Fruit fly (Drosophila melanogaster) whole organism, embryonic: ENCODE measurements around the gene yellow-e3.

Source experiments
- Antp ChIP-seq: fragments of 200-800 bp; sonication (Bioruptor generic); optimal IDR thresholded peaks from 3 replicates; lab custom pipeline; 2016; ENCODE audit warnings: missing biosample characterization, missing genetic modification characterization
- CG10209 ChIP-seq: fragments of 200-800 bp; sonication (Bioruptor generic); optimal IDR thresholded peaks from 3 replicates; lab custom pipeline; 2017; ENCODE audit warnings: missing biosample characterization, mild to moderate bottlenecking, missing genetic modification characterization, missing genetic modification reagents
- CG10274 ChIP-seq: fragments of 200-800 bp; sonication (Bioruptor generic); optimal IDR thresholded peaks from 3 replicates; lab custom pipeline; 2017; ENCODE audit warnings: missing biosample characterization, mild to moderate bottlenecking, missing genetic modification characterization
- CG10366 ChIP-seq: fragments of 200-800 bp; sonication (Bioruptor generic); IDR thresholded peaks from 2 replicates; pipeline ENCODE4 v1.3.6; 2022; ENCODE audit warnings: missing biosample characterization, missing genetic modification characterization
- CG11085 ChIP-seq: fragments of 200-800 bp; sonication (Bioruptor generic); IDR thresholded peaks from 2 replicates; pipeline ENCODE4 v1.3.6; 2022; ENCODE audit warnings: missing biosample characterization, missing genetic modification characterization
- CG15269 ChIP-seq: fragments of 200-800 bp; sonication (Bioruptor generic); optimal IDR thresholded peaks from 2 replicates; lab custom pipeline; 2018; ENCODE audit warnings: missing biosample characterization, mild to moderate bottlenecking, missing genetic modification characterization, moderate library complexity
- CG15696 ChIP-seq: fragments of 200-800 bp; sonication (Bioruptor generic); optimal IDR thresholded peaks from 2 replicates; lab custom pipeline; 2019; ENCODE audit warnings: missing biosample characterization, mild to moderate bottlenecking, missing genetic modification characterization, moderate library complexity
- CG16813 ChIP-seq: fragments of 200-800 bp; sonication (Bioruptor generic); IDR thresholded peaks from 3 replicates; pipeline ENCODE4 v1.3.6; 2022; ENCODE audit warnings: missing biosample characterization, missing genetic modification characterization; ENCODE audit not compliant: partially characterized antibody
- CG32532 ChIP-seq: fragments of 200-800 bp; sonication (Bioruptor generic); IDR thresholded peaks from 2 replicates; pipeline ENCODE4 v1.3.6; 2022; ENCODE audit warnings: missing biosample characterization, missing genetic modification characterization
- CG34376 ChIP-seq: fragments of 200-800 bp; sonication (Bioruptor generic); optimal IDR thresholded peaks from 2 replicates; lab custom pipeline; 2018; ENCODE audit warnings: missing biosample characterization, mild to moderate bottlenecking, missing genetic modification characterization
- CG4404 ChIP-seq: fragments of 200-800 bp; sonication (Bioruptor generic); IDR thresholded peaks from 2 replicates; pipeline ENCODE4 v1.3.6; 2022; ENCODE audit warnings: missing biosample characterization, missing genetic modification characterization
- CG5245 ChIP-seq: fragments of 200-800 bp; sonication (Bioruptor generic); optimal IDR thresholded peaks from 3 replicates; lab custom pipeline; 2016; ENCODE audit warnings: missing biosample characterization, missing genetic modification characterization
- CG6765 ChIP-seq: fragments of 200-800 bp; sonication (Bioruptor generic); optimal IDR thresholded peaks from 3 replicates; lab custom pipeline; 2017; ENCODE audit warnings: missing biosample characterization, mild to moderate bottlenecking, missing genetic modification characterization
- CG8290 ChIP-seq, 3 experiments: fragments of 200-800 bp; sonication (Bioruptor generic); optimal IDR thresholded peaks; 2 replicates each; lab custom pipeline; 2016 to 2019; ENCODE audit warnings: missing biosample characterization in 3 of 3, missing genetic modification characterization in 3 of 3, mild to moderate bottlenecking in 2 of 3, moderate library complexity in 1 of 3
- CG9932 ChIP-seq: fragments of 200-800 bp; sonication (Bioruptor generic); IDR thresholded peaks from 2 replicates; pipeline ENCODE4 v1.3.6; 2022; ENCODE audit warnings: missing biosample characterization, missing genetic modification characterization
- Deaf1 ChIP-seq: fragments of 200-800 bp; optimal IDR thresholded peaks from 3 replicates; lab custom pipeline; 2019; ENCODE audit warnings: missing biosample characterization, mild to moderate bottlenecking, missing genetic modification characterization, moderate library complexity
- Doc3 ChIP-seq: fragments of 200-800 bp; sonication (Bioruptor generic); IDR thresholded peaks from 3 replicates; pipeline ENCODE4 v1.3.6; 2022; ENCODE audit warnings: missing biosample characterization, missing genetic modification characterization; ENCODE audit not compliant: partially characterized antibody
- Hmr ChIP-seq: fragments of 200-800 bp; sonication (Bioruptor generic); optimal IDR thresholded peaks from 3 replicates; lab custom pipeline; 2017; ENCODE audit warnings: mild to moderate bottlenecking, missing biosample characterization, missing genetic modification reagents, missing genetic modification characterization
- Hr3 ChIP-seq: fragments of 200-800 bp; sonication (Bioruptor generic); optimal IDR thresholded peaks from 3 replicates; lab custom pipeline; 2016; ENCODE audit warnings: missing biosample characterization, missing genetic modification characterization
- Hsf ChIP-seq: fragments of 200-800 bp; sonication (Bioruptor generic); optimal IDR thresholded peaks from 3 replicates; lab custom pipeline; 2016; ENCODE audit warnings: missing biosample characterization, missing genetic modification characterization
- NK7.1 ChIP-seq: fragments of 200-800 bp; sonication (Bioruptor generic); optimal IDR thresholded peaks from 3 replicates; lab custom pipeline; 2016; ENCODE audit warnings: missing biosample characterization, missing genetic modification characterization
- NfI ChIP-seq: fragments of 200-800 bp; sonication (Bioruptor generic); optimal IDR thresholded peaks from 3 replicates; lab custom pipeline; 2018; ENCODE audit warnings: missing biosample characterization, mild to moderate bottlenecking, missing genetic modification characterization, moderate library complexity
- Pdp1 ChIP-seq, 2 experiments: fragments of 200-800 bp; sonication (Bioruptor generic); optimal IDR thresholded peaks; 3 replicates each; lab custom pipeline; 2016; ENCODE audit warnings: missing biosample characterization in 2 of 2, missing genetic modification characterization in 2 of 2, mild to moderate bottlenecking in 1 of 2, moderate library complexity in 1 of 2
- Ptx1 ChIP-seq: fragments of 200-800 bp; sonication (Bioruptor generic); IDR thresholded peaks from 2 replicates; pipeline ENCODE4 v1.3.6; 2022; ENCODE audit warnings: missing biosample characterization, missing genetic modification characterization
- Sry-β ChIP-seq: fragments of 200-800 bp; sonication (Bioruptor generic); optimal IDR thresholded peaks from 2 replicates; lab custom pipeline; 2018; ENCODE audit warnings: missing biosample characterization, mild to moderate bottlenecking, missing genetic modification characterization, moderate library complexity
- ato ChIP-seq: fragments of 200-800 bp; sonication (Bioruptor generic); IDR thresholded peaks from 2 replicates; pipeline ENCODE4 v1.3.6; 2022; ENCODE audit warnings: missing biosample characterization, missing genetic modification characterization; ENCODE audit not compliant: partially characterized antibody
- bbx ChIP-seq: fragments of 200-800 bp; sonication (Bioruptor generic); IDR thresholded peaks from 2 replicates; pipeline ENCODE4 v1.3.6; 2022; ENCODE audit warnings: missing biosample characterization, missing genetic modification characterization; ENCODE audit not compliant: partially characterized antibody
- bowl ChIP-seq: fragments of 200-800 bp; sonication (Bioruptor generic); IDR thresholded peaks from 2 replicates; pipeline ENCODE4 v1.3.6; 2022; ENCODE audit warnings: missing biosample characterization, missing genetic modification characterization
- btn ChIP-seq: fragments of 200-800 bp; sonication (Bioruptor generic); optimal IDR thresholded peaks from 2 replicates; lab custom pipeline; 2016; ENCODE audit warnings: missing biosample characterization, missing genetic modification characterization
- cg ChIP-seq: fragments of 200-800 bp; sonication (Bioruptor generic); optimal IDR thresholded peaks from 3 replicates; lab custom pipeline; 2019; ENCODE audit warnings: missing biosample characterization, mild to moderate bottlenecking, missing genetic modification characterization, moderate library complexity
- da ChIP-seq: fragments of 200-800 bp; sonication (Bioruptor generic); optimal IDR thresholded peaks from 2 replicates; lab custom pipeline; 2016; ENCODE audit warnings: missing biosample characterization, missing genetic modification characterization
- disco-r ChIP-seq: fragments of 200-800 bp; sonication (Bioruptor generic); optimal IDR thresholded peaks from 2 replicates; lab custom pipeline; 2016; ENCODE audit warnings: missing biosample characterization, missing genetic modification characterization
- dmrt11E ChIP-seq: fragments of 200-800 bp; sonication (Bioruptor generic); optimal IDR thresholded peaks from 3 replicates; lab custom pipeline; 2018; ENCODE audit warnings: missing biosample characterization, mild to moderate bottlenecking, missing genetic modification characterization, moderate library complexity
- dmrt99B ChIP-seq: fragments of 200-800 bp; sonication (Bioruptor generic); optimal IDR thresholded peaks from 2 replicates; lab custom pipeline; 2018; ENCODE audit warnings: missing biosample characterization, mild to moderate bottlenecking, missing genetic modification characterization, moderate library complexity
- dysf ChIP-seq: fragments of 200-800 bp; sonication (Bioruptor generic); IDR thresholded peaks from 3 replicates; pipeline ENCODE4 v1.3.6; 2022; ENCODE audit warnings: missing biosample characterization, missing genetic modification characterization
- grn ChIP-seq: fragments of 200-800 bp; sonication (Bioruptor generic); optimal IDR thresholded peaks from 3 replicates; lab custom pipeline; 2017; ENCODE audit warnings: missing biosample characterization, missing genetic modification characterization
- lola ChIP-seq, 3 experiments: fragments of >200 bp in 2 of 3; fragments of 200-800 bp in 1 of 3; sonication (Bioruptor generic) in 1 of 3; optimal IDR thresholded peaks; 2 replicates each; lab custom pipeline; 2017 to 2019; ENCODE audit warnings: missing biosample characterization in 3 of 3, missing genetic modification characterization in 3 of 3, mild to moderate bottlenecking in 1 of 3, moderate library complexity in 1 of 3
- luna ChIP-seq: fragments of 200-800 bp; sonication (Bioruptor generic); optimal IDR thresholded peaks from 2 replicates; lab custom pipeline; 2016; ENCODE audit warnings: missing biosample characterization, missing genetic modification characterization
- mam ChIP-seq: fragments of 200-800 bp; sonication (Bioruptor generic); optimal IDR thresholded peaks from 3 replicates; lab custom pipeline; 2016; ENCODE audit warnings: missing biosample characterization, missing genetic modification characterization
- nau ChIP-seq: fragments of 200-800 bp; sonication (Bioruptor generic); optimal IDR thresholded peaks from 3 replicates; lab custom pipeline; 2017; ENCODE audit warnings: missing biosample characterization, mild to moderate bottlenecking, missing genetic modification characterization, missing genetic modification reagents
- nerfin-1 ChIP-seq: fragments of 200-800 bp; sonication (Bioruptor generic); optimal IDR thresholded peaks from 3 replicates; lab custom pipeline; 2019; ENCODE audit warnings: missing biosample characterization, mild to moderate bottlenecking, missing genetic modification characterization, moderate library complexity
- pros ChIP-seq: fragments of 200-800 bp; sonication (Bioruptor generic); optimal IDR thresholded peaks from 3 replicates; lab custom pipeline; 2019; ENCODE audit warnings: missing biosample characterization, mild to moderate bottlenecking, missing genetic modification characterization, moderate library complexity
- sc ChIP-seq, 3 experiments: fragments of >200 bp in 2 of 3; fragments of 200-800 bp in 1 of 3; sonication (Bioruptor generic) in 1 of 3; optimal IDR thresholded peaks; 2 replicates in 2 of 3; 3 replicates in 1 of 3; lab custom pipeline; 2017; ENCODE audit warnings: mild to moderate bottlenecking in 1 of 3, missing biosample characterization in 1 of 3, missing genetic modification characterization in 1 of 3, missing genetic modification reagents in 1 of 3
- sima ChIP-seq: fragments of 200-800 bp; sonication (Bioruptor generic); optimal IDR thresholded peaks from 2 replicates; lab custom pipeline; 2016; ENCODE audit warnings: missing biosample characterization, missing genetic modification characterization
- slbo ChIP-seq: fragments of 200-800 bp; sonication (Bioruptor generic); IDR thresholded peaks from 2 replicates; pipeline ENCODE4 v1.3.6; 2022; ENCODE audit warnings: missing biosample characterization, missing genetic modification characterization
- tio ChIP-seq: fragments of 200-800 bp; sonication (Bioruptor generic); optimal IDR thresholded peaks from 2 replicates; lab custom pipeline; 2017; ENCODE audit warnings: missing biosample characterization, missing genetic modification characterization, inconsistent platforms
- tx ChIP-seq: fragments of 200-800 bp; sonication (Bioruptor generic); optimal IDR thresholded peaks from 2 replicates; lab custom pipeline; 2016; ENCODE audit warnings: missing biosample characterization, missing genetic modification characterization
- unpg ChIP-seq: fragments of 200-800 bp; sonication (Bioruptor generic); optimal IDR thresholded peaks from 3 replicates; lab custom pipeline; 2018; ENCODE audit warnings: missing biosample characterization, mild to moderate bottlenecking, missing genetic modification characterization, moderate library complexity
- zfh1 ChIP-seq: fragments of 200-800 bp; sonication (Bioruptor generic); IDR thresholded peaks from 3 replicates; pipeline ENCODE4 v1.3.6; 2022; ENCODE audit warnings: missing biosample characterization, missing genetic modification characterization

The yellow-e3 gene

dm6 chr3R:13388160-13388870 is 16.4 kb downstream of the yellow-e3 start, which contains the start of gene CG9799 (continued):
- no peak for TF ChIP-seq CG15269
- no peak for TF ChIP-seq Doc3 (GFP tag; lab: Robert Waterston, UW)
- no peak for TF ChIP-seq tio
- no peak for TF ChIP-seq CG9932 (GFP tag; lab: Robert Waterston, UW)
- no peak for TF ChIP-seq Hr3 (GFP tag; lab: Kevin White, UChicago)
- TF ChIP-seq mam (GFP tag; lab: Kevin White, UChicago) = no peak
- TF ChIP-seq Ptx1 = no peak
- TF ChIP-seq CG10209 (GFP tag; lab: Kevin White, UChicago) = no peak
- TF ChIP-seq CG8290 (GFP tag; optimal IDR thresholded peaks at IDR 0.05; lab: Kevin White, UChicago) = no peak
- TF ChIP-seq CG8290 (tag; optimal IDR thresholded peaks at IDR 0.05; lab: Kevin White, UChicago) = no peak
- TF ChIP-seq tx = no peak
- TF ChIP-seq CG34376 (GFP tag; lab: Kevin White, UChicago) = no peak
- TF ChIP-seq dmrt99B (tag; lab: Kevin White, UChicago) = no peak
- TF ChIP-seq NK7.1 = no peak
- no peak for TF ChIP-seq CG11085
- TF ChIP-seq CG15696 (tag; lab: Kevin White, UChicago) = no peak
- TF ChIP-seq NfI (GFP tag; lab: Kevin White, UChicago) = no peak
- TF ChIP-seq Pdp1 (GFP tag; optimal IDR thresholded peaks at IDR 0.05; lab: Kevin White, UChicago) = no peak
- TF ChIP-seq btn (GFP tag; lab: Kevin White, UChicago) = no peak
- no peak for TF ChIP-seq Hmr (GFP tag; lab: Kevin White, UChicago)
- TF ChIP-seq Hsf (GFP tag; lab: Kevin White, UChicago) = no peak
- no peak for TF ChIP-seq CG16813 (GFP tag; lab: Robert Waterston, UW)
- TF ChIP-seq nau (GFP tag; lab: Kevin White, UChicago) = no peak
- no peak for TF ChIP-seq CG5245
- no peak for TF ChIP-seq CG10274 (GFP tag; lab: Kevin White, UChicago)
- TF ChIP-seq grn (GFP tag; lab: Kevin White, UChicago) = no peak
- no peak for TF ChIP-seq zfh1 (GFP tag; lab: Robert Waterston, UW)
- TF ChIP-seq da (GFP tag; lab: Kevin White, UChicago) = no peak
- TF ChIP-seq sima (GFP tag; lab: Kevin White, UChicago) = no peak
- no peak for TF ChIP-seq pros
- TF ChIP-seq CG32532 = peak; percentile 56
- TF ChIP-seq nerfin-1 (tag; lab: Kevin White, UChicago) = no peak
- TF ChIP-seq unpg = no peak
- no peak for TF ChIP-seq Sry-β (GFP tag; lab: Kevin White, UChicago)
- no peak for TF ChIP-seq ato (GFP tag; lab: Robert Waterston, UW)
- TF ChIP-seq dmrt11E (tag; lab: Kevin White, UChicago) = no peak
- no peak for TF ChIP-seq Deaf1 (tag; lab: Kevin White, UChicago)
- no peak for TF ChIP-seq dysf (GFP tag; lab: Robert Waterston, UW)
- TF ChIP-seq bowl (GFP tag; lab: Robert Waterston, UW) = no peak
- TF ChIP-seq Antp (GFP tag; lab: Kevin White, UChicago) = no peak
- TF ChIP-seq slbo (GFP tag; lab: Robert Waterston, UW) = no peak
- no peak for TF ChIP-seq cg
- no peak for TF ChIP-seq luna (GFP tag; lab: Kevin White, UChicago)
- no peak for TF ChIP-seq CG6765 (GFP tag; lab: Kevin White, UChicago)
- no peak for TF ChIP-seq sc (optimal IDR thresholded peaks at IDR 0.05; lab: Kevin White, UChicago)
- no peak for TF ChIP-seq sc (GFP tag; optimal IDR thresholded peaks at IDR 0.05; lab: Kevin White, UChicago)
- 0 out of 2 replicates have a peak, but pooled peaks have one; percentile 26 for TF ChIP-seq bbx
- no peak for TF ChIP-seq CG4404 (GFP tag; lab: Robert Waterston, UW)
- no peak for TF ChIP-seq lola (GFP tag; optimal IDR thresholded peaks at IDR 0.05; lab: Kevin White, UChicago)
- TF ChIP-seq disco-r = no peak
- TF ChIP-seq CG10366 (GFP tag; lab: Robert Waterston, UW) = no peak
